Worm (Caenorhabditis elegans) whole organism, young adult: ENCODE results near the gene htp-1.
A peak's percentile ranks its signal among the peaks of the same experiment; 100 is the strongest.

Experiments used
- B0035.1 ChIP-seq: sonication (generic microtip); optimal IDR thresholded peaks from 2 replicates; lab custom pipeline; 2016; ENCODE audit warnings: missing genetic modification characterization, mild to moderate bottlenecking, missing compliant biosample characterization, missing genotype, missing genetic modification reagents
- B0261.1 ChIP-seq: sonication (generic microtip); optimal IDR thresholded peaks from 2 replicates; lab custom pipeline; 2016; ENCODE audit warnings: mild to moderate bottlenecking, missing genetic modification characterization, moderate library complexity, missing compliant biosample characterization
- C17E4.6 ChIP-seq: fragments of 200-800 bp; sonication (Bioruptor generic); IDR thresholded peaks from 2 replicates; pipeline ENCODE4 v1.3.6; 2022; ENCODE audit warnings: missing genetic modification reagents, missing genetic modification characterization, missing compliant biosample characterization
- F22D6.2 ChIP-seq: sonication (generic microtip); optimal IDR thresholded peaks from 2 replicates; lab custom pipeline; 2016; ENCODE audit warnings: mild to moderate bottlenecking, missing genetic modification characterization, missing compliant biosample characterization
- F39B2.1 ChIP-seq: fragments of 200-800 bp; sonication (Bioruptor generic); IDR thresholded peaks from 2 replicates; pipeline ENCODE4 v1.3.6; 2022; ENCODE audit warnings: missing genetic modification reagents, missing genetic modification characterization, missing compliant biosample characterization
- F55B11.4 ChIP-seq: sonication (generic microtip); optimal IDR thresholded peaks from 2 replicates; lab custom pipeline; 2016; ENCODE audit warnings: missing compliant biosample characterization, missing genetic modification characterization, borderline replicate concordance; ENCODE audit not compliant: insufficient read depth
- F57A8.1 ChIP-seq: fragments of 200-800 bp; sonication (Bioruptor generic); optimal IDR thresholded peaks from 2 replicates; lab custom pipeline; 2018; ENCODE audit warnings: mild to moderate bottlenecking, missing genetic modification characterization, moderate library complexity, missing compliant biosample characterization
- T07F8.4 ChIP-seq: sonication (generic microtip); optimal IDR thresholded peaks from 2 replicates; lab custom pipeline; 2016; ENCODE audit warnings: mild to moderate bottlenecking, missing genetic modification characterization, moderate library complexity, missing compliant biosample characterization
- T26A5.8 ChIP-seq: sonication (generic microtip); optimal IDR thresholded peaks from 2 replicates; lab custom pipeline; 2016; ENCODE audit warnings: missing genetic modification characterization, missing compliant biosample characterization
- Y53G8AR.9 ChIP-seq: fragments of 200-800 bp; sonication (Bioruptor generic); conservative IDR thresholded peaks from 2 replicates; pipeline ENCODE4 v1.3.6; 2022; ENCODE audit warnings: missing genetic modification reagents, missing genetic modification characterization, missing compliant biosample characterization
- Y56A3A.18 ChIP-seq: fragments of 200-800 bp; sonication (Bioruptor generic); IDR thresholded peaks from 2 replicates; pipeline ENCODE4 v1.3.6; 2022; ENCODE audit warnings: missing genetic modification reagents, missing genetic modification characterization, missing compliant biosample characterization
- Y67H2A.10 ChIP-seq: fragments of 200-800 bp; sonication (Bioruptor generic); conservative IDR thresholded peaks from 2 replicates; pipeline ENCODE4 v1.3.6; 2022; ENCODE audit warnings: missing genetic modification reagents, missing genetic modification characterization, missing compliant biosample characterization
- Y79H2A.3 ChIP-seq: fragments of 200-800 bp; sonication (Bioruptor generic); conservative IDR thresholded peaks from 2 replicates; pipeline ENCODE4 v1.3.6; 2022; ENCODE audit warnings: missing genetic modification reagents, missing genetic modification characterization, missing compliant biosample characterization
- Y95B8A.8 ChIP-seq: fragments of 200-800 bp; sonication (Bioruptor generic); IDR thresholded peaks from 2 replicates; pipeline ENCODE4 v1.3.6; 2022; ENCODE audit warnings: missing genetic modification reagents, missing genetic modification characterization, missing compliant biosample characterization
- ZK185.1 ChIP-seq: sonication (generic microtip); optimal IDR thresholded peaks from 2 replicates; lab custom pipeline; 2016; ENCODE audit warnings: mild to moderate bottlenecking, missing genetic modification characterization, missing compliant biosample characterization; ENCODE audit not compliant: poor library complexity, severe bottlenecking
- akir-1 ChIP-seq: fragments of 200-800 bp; sonication (Bioruptor generic); optimal IDR thresholded peaks from 2 replicates; lab custom pipeline; 2018; ENCODE audit warnings: mild to moderate bottlenecking, missing genetic modification characterization, moderate library complexity, missing compliant biosample characterization
- attf-6 ChIP-seq: fragments of 200-800 bp; sonication (Bioruptor generic); IDR thresholded peaks from 2 replicates; pipeline ENCODE4 v1.3.6; 2022; ENCODE audit warnings: missing genetic modification reagents, missing genetic modification characterization, missing compliant biosample characterization
- ceh-27 ChIP-seq: fragments of 200-800 bp; sonication (Bioruptor generic); optimal IDR thresholded peaks from 2 replicates; lab custom pipeline; 2018; ENCODE audit warnings: mild to moderate bottlenecking, missing genetic modification characterization, moderate library complexity, missing compliant biosample characterization
- ceh-58 ChIP-seq: fragments of 200-800 bp; sonication (Bioruptor generic); IDR thresholded peaks from 2 replicates; pipeline ENCODE4 v1.3.6; 2022; ENCODE audit warnings: missing genetic modification characterization, missing compliant biosample characterization
- ceh-91 ChIP-seq: fragments of 200-800 bp; sonication (Bioruptor generic); IDR thresholded peaks from 2 replicates; pipeline ENCODE4 v1.3.6; 2022; ENCODE audit warnings: missing genetic modification reagents, missing genetic modification characterization, missing compliant biosample characterization
- egrh-3 ChIP-seq: fragments of 200-800 bp; sonication (Bioruptor generic); IDR thresholded peaks from 2 replicates; pipeline ENCODE4 v1.3.6; 2022; ENCODE audit warnings: missing genetic modification reagents, missing genetic modification characterization, missing compliant biosample characterization
- ekl-4 ChIP-seq: fragments of 200-800 bp; sonication (Bioruptor generic); IDR thresholded peaks from 2 replicates; pipeline ENCODE4 v1.3.6; 2022; ENCODE audit warnings: missing genetic modification reagents, missing genetic modification characterization, missing compliant biosample characterization
- gei-17 ChIP-seq: fragments of 200-800 bp; sonication (Bioruptor generic); optimal IDR thresholded peaks from 2 replicates; lab custom pipeline; 2018; ENCODE audit warnings: mild to moderate bottlenecking, missing genetic modification characterization, missing compliant biosample characterization
- hlh-12 ChIP-seq: sonication (generic microtip); optimal IDR thresholded peaks from 2 replicates; lab custom pipeline; 2016; ENCODE audit warnings: missing genetic modification characterization, missing compliant biosample characterization
- hmg-1.2 ChIP-seq: fragments of 200-800 bp; sonication (Bioruptor generic); IDR thresholded peaks from 2 replicates; pipeline ENCODE4 v1.3.6; 2022; ENCODE audit warnings: missing genetic modification reagents, missing genetic modification characterization, missing compliant biosample characterization
- hrde-1 ChIP-seq: sonication (generic microtip); optimal IDR thresholded peaks from 2 replicates; lab custom pipeline; 2016; ENCODE audit warnings: missing genetic modification characterization, mild to moderate bottlenecking, missing compliant biosample characterization, moderate library complexity, missing genotype, missing genetic modification reagents, borderline replicate concordance
- lag-1 ChIP-seq: fragments of 200-800 bp; sonication (Bioruptor generic); IDR thresholded peaks from 2 replicates; pipeline ENCODE4 v1.3.6; 2022; ENCODE audit warnings: missing genetic modification reagents, missing genetic modification characterization, missing compliant biosample characterization
- lin-26 ChIP-seq: fragments of 200-800 bp; sonication (Bioruptor generic); IDR thresholded peaks from 2 replicates; pipeline ENCODE4 v1.3.6; 2022; ENCODE audit warnings: missing genetic modification reagents, missing genetic modification characterization, missing compliant biosample characterization
- lin-35 ChIP-seq, 3 experiments: fragments of 150-350 bp in 2 of 3; sonication (generic microtip) in 1 of 3; optimal IDR thresholded peaks; 2 replicates each; lab custom pipeline; 2014 to 2018; ENCODE audit warnings: missing biosample characterization in 3 of 3, missing genetic modification characterization in 3 of 3, missing genetic modification reagents in 3 of 3
- madf-6 ChIP-seq: fragments of 200-800 bp; sonication (Bioruptor generic); IDR thresholded peaks from 2 replicates; pipeline ENCODE4 v1.3.6; 2022; ENCODE audit warnings: missing genetic modification reagents, missing genetic modification characterization, missing compliant biosample characterization
- mcd-1 ChIP-seq: fragments of 200-800 bp; sonication (Bioruptor generic); IDR thresholded peaks from 2 replicates; pipeline ENCODE4 v1.3.6; 2022; ENCODE audit warnings: missing genetic modification reagents, missing genetic modification characterization, missing compliant biosample characterization
- mes-4 ChIP-seq: sonication (generic microtip); optimal IDR thresholded peaks from 2 replicates; lab custom pipeline; 2016; ENCODE audit warnings: missing genotype, missing genetic modification characterization, missing compliant biosample characterization
- nhr-120 ChIP-seq: fragments of 200-800 bp; sonication (Bioruptor generic); IDR thresholded peaks from 2 replicates; pipeline ENCODE4 v1.3.6; 2022; ENCODE audit warnings: missing genetic modification characterization, missing compliant biosample characterization
- nhr-27 ChIP-seq: fragments of 200-800 bp; sonication (Bioruptor generic); optimal IDR thresholded peaks from 2 replicates; lab custom pipeline; 2018; ENCODE audit warnings: mild to moderate bottlenecking, missing genetic modification characterization, moderate library complexity, missing compliant biosample characterization
- nhr-90 ChIP-seq: sonication (generic microtip); optimal IDR thresholded peaks from 2 replicates; lab custom pipeline; 2016; ENCODE audit warnings: missing genotype, mild to moderate bottlenecking, missing genetic modification characterization, missing compliant biosample characterization
- pbrm-1 ChIP-seq: fragments of 200-800 bp; sonication (Bioruptor generic); IDR thresholded peaks from 2 replicates; pipeline ENCODE4 v1.3.6; 2022; ENCODE audit warnings: missing genetic modification reagents, missing genetic modification characterization, missing compliant biosample characterization
- pha-4 ChIP-seq: fragments of 150-350 bp; sonication (generic microtip); optimal IDR thresholded peaks from 2 replicates; lab custom pipeline; 2014; ENCODE audit warnings: missing biosample characterization, missing genetic modification reagents, missing genetic modification characterization
- repo-1 ChIP-seq: sonication (generic microtip); optimal IDR thresholded peaks from 2 replicates; lab custom pipeline; 2017; ENCODE audit warnings: mild to moderate bottlenecking, missing genetic modification characterization, missing compliant biosample characterization
- sea-2 ChIP-seq: fragments of 200-800 bp; sonication (Bioruptor generic); IDR thresholded peaks from 2 replicates; pipeline ENCODE4 v1.3.6; 2022; ENCODE audit warnings: missing genetic modification characterization, missing compliant biosample characterization
- snpc-3.4 ChIP-seq: sonication (generic microtip); optimal IDR thresholded peaks from 2 replicates; lab custom pipeline; 2017; ENCODE audit warnings: missing genetic modification characterization, mild to moderate bottlenecking, missing compliant biosample characterization, antibody characterized with exemption, moderate library complexity, missing genotype, missing genetic modification reagents
- sptf-2 ChIP-seq: fragments of 200-800 bp; sonication (Bioruptor generic); optimal IDR thresholded peaks from 2 replicates; lab custom pipeline; 2018; ENCODE audit warnings: mild to moderate bottlenecking, missing genetic modification characterization, missing compliant biosample characterization
- tbp1 ChIP-seq: fragments of 200-800 bp; sonication (Bioruptor generic); optimal IDR thresholded peaks from 2 replicates; lab custom pipeline; 2018; ENCODE audit warnings: mild to moderate bottlenecking, missing genetic modification characterization, missing compliant biosample characterization
- tlf-1 ChIP-seq: fragments of 200-800 bp; sonication (Bioruptor generic); optimal IDR thresholded peaks from 2 replicates; lab custom pipeline; 2018; ENCODE audit warnings: mild to moderate bottlenecking, missing genetic modification characterization, missing compliant biosample characterization
- unc-130 ChIP-seq: sonication (generic microtip); optimal IDR thresholded peaks from 2 replicates; lab custom pipeline; 2016; ENCODE audit warnings: missing genetic modification reagents, missing genetic modification characterization, missing compliant biosample characterization
- zfh-2 ChIP-seq: fragments of 200-800 bp; sonication (Bioruptor generic); conservative IDR thresholded peaks from 2 replicates; pipeline ENCODE4 v1.3.6; 2022; ENCODE audit warnings: missing genetic modification reagents, missing genetic modification characterization, missing compliant biosample characterization
- zim-3 ChIP-seq: sonication (generic microtip); optimal IDR thresholded peaks from 2 replicates; lab custom pipeline; 2017; ENCODE audit warnings: mild to moderate bottlenecking, missing genetic modification characterization, moderate library complexity, missing compliant biosample characterization
- ztf-25 ChIP-seq: fragments of 200-800 bp; sonication (Bioruptor generic); IDR thresholded peaks from 2 replicates; pipeline ENCODE4 v1.3.6; 2022; ENCODE audit warnings: missing genetic modification reagents, missing genetic modification characterization, missing compliant biosample characterization
- ztf-28 ChIP-seq: fragments of 200-800 bp; sonication (Bioruptor generic); IDR thresholded peaks from 2 replicates; pipeline ENCODE4 v1.3.6; 2022; ENCODE audit warnings: missing genetic modification reagents, missing genetic modification characterization, missing compliant biosample characterization
- ztf-3 ChIP-seq: fragments of 200-800 bp; sonication (Bioruptor generic); optimal IDR thresholded peaks from 2 replicates; lab custom pipeline; 2018; ENCODE audit warnings: mild to moderate bottlenecking, missing genetic modification characterization, missing compliant biosample characterization

Gene htp-1

ce11 chrIV:5368860-5369259 lies 22.5 kb downstream of the htp-1 start (continued):
- TF ChIP-seq sptf-2 (GFP tag; lab: Kevin White, UChicago) (no peak), ztf-25 (no peak), tbp1 (GFP tag; lab: Kevin White, UChicago) (peak; percentile 8), lin-26 (no peak), zfh-2 (GFP tag; lab: Robert Waterston, UW) (peak; percentile 63), T07F8.4 (tag; lab: Kevin White, UChicago) (no peak), Y95B8A.8 (GFP tag; lab: Robert Waterston, UW) (0 out of 2 replicates have a peak, but pooled peaks have one; percentile 40), ekl-4 (GFP tag; lab: Robert Waterston, UW) (0 out of 2 replicates have a peak, but pooled peaks have one; percentile 48), egrh-3 (GFP tag; lab: Robert Waterston, UW) (no peak), lin-35 (GFP tag; optimal IDR thresholded peaks at IDR 0.05; lab: Kevin White, UChicago) (no peak), ceh-91 (GFP tag; lab: Robert Waterston, UW) (no peak), Y53G8AR.9 (GFP tag; lab: Robert Waterston, UW) (no peak), ZK185.1 (tag; lab: Kevin White, UChicago) (no peak), F39B2.1 (GFP tag; lab: Robert Waterston, UW) (no peak), B0035.1 (no peak), repo-1 (tag; lab: Kevin White, UChicago) (no peak), B0261.1 (no peak), nhr-27 (no peak), zim-3 (tag; lab: Kevin White, UChicago) (no peak), F57A8.1 (GFP tag; lab: Kevin White, UChicago) (no peak), nhr-120 (GFP tag; lab: Robert Waterston, UW) (no peak), mes-4 (no peak), nhr-90 (tag; lab: Kevin White, UChicago) (no peak), mcd-1 (GFP tag; lab: Robert Waterston, UW) (peak; percentile 67), F55B11.4 (tag; lab: Kevin White, UChicago) (no peak), ztf-3 (GFP tag; lab: Kevin White, UChicago) (no peak), tlf-1 (GFP tag; lab: Kevin White, UChicago) (no peak), gei-17 (no peak), Y67H2A.10 (GFP tag; lab: Robert Waterston, UW) (no peak), Y79H2A.3 (GFP tag; lab: Robert Waterston, UW) (no peak), pbrm-1 (0 out of 2 replicates have a peak, but pooled peaks have one; percentile 31), T26A5.8 (tag; lab: Kevin White, UChicago) (no peak), madf-6 (GFP tag; lab: Robert Waterston, UW) (peak; percentile 52), hlh-12 (tag; lab: Kevin White, UChicago) (no peak), C17E4.6 (GFP tag; lab: Robert Waterston, UW) (peak; percentile 23; the same call in 1 of the 2 replicates), lag-1 (no peak), unc-130 (GFP tag; lab: Kevin White, UChicago) (no peak), sea-2 (GFP tag; lab: Robert Waterston, UW) (no peak), snpc-3.4 (tag; lab: Kevin White, UChicago) (no peak), pha-4 (tag; lab: Kevin White, UChicago) (no peak), ceh-58 (GFP tag; lab: Robert Waterston, UW) (no peak), F22D6.2 (tag; lab: Kevin White, UChicago) (no peak), Y56A3A.18 (GFP tag; lab: Robert Waterston, UW) (no peak), hmg-1.2 (GFP tag; lab: Robert Waterston, UW) (peak; percentile 93), hrde-1 (no peak), ztf-28 (GFP tag; lab: Robert Waterston, UW) (no peak), ceh-27 (GFP tag; lab: Kevin White, UChicago) (no peak), attf-6 (GFP tag; lab: Robert Waterston, UW) (no peak), akir-1 (GFP tag; lab: Kevin White, UChicago) (no peak)
